Fruit fly (Drosophila melanogaster) whole organism, larva: ENCODE data around the gene RFeSP.

ENCODE experiments used
- noc ChIP-seq: fragments of 200-800 bp; sonication (Bioruptor generic); optimal IDR thresholded peaks from 3 replicates; lab custom pipeline; 2019; ENCODE audit warnings: missing biosample characterization, mild to moderate bottlenecking, missing genetic modification characterization, moderate library complexity

RFeSP gene

dm6 chr2L:1644378-1644777 lies 30.4 kb upstream of the RFeSP start:
- no peak for TF ChIP-seq noc (tag; lab: Kevin White, UChicago)

- peak; percentile 98 for TF ChIP-seq noc (tag; lab: Kevin White, UChicago)
Measured at dm6 chr2L:1643252-1643864, 29.4 kb upstream of the RFeSP start.

DNA sequence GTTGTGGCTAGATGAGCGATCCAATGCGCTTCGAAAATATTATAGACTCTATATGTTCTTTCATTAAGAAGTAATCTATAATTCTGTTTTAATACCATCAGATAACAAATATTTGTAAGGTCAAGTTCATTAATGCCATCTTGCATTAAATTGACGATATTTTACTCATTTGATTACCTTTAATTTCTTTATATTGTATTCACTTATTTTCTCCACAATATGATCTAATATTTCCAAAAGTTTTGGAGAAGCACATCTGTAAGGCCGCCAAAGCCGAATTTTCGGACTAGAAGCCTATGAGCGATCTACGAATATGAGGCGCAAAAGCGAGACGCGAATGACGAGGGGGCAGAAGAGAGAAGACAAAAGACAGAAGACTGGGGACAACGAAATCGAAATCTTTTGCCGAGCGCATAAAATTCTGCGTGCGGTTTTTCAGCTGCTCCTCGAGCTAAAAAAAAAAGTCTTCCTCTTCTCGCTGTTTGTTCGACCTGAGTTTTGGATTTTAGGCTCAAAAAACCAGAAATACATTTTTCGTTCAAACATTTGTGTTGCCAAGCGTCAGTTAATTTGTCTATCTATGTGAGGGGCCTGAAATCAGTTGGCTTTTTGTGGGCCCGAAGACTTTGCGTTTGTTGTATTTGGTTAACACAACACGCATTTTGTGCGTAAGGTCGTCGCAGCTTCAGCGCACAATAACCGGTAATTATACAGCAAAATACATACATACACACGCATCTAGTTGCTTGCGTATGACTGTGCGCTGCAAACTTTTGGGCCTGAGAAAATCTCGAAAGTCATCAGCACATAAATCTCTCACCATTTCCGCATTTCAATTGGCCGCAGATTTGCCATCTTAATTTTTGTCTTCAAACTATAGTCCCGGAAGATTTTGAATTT lies 24.9 kb upstream of the RFeSP start:
- TF ChIP-seq noc (tag; lab: Kevin White, UChicago) = peak; percentile 99

DNA sequence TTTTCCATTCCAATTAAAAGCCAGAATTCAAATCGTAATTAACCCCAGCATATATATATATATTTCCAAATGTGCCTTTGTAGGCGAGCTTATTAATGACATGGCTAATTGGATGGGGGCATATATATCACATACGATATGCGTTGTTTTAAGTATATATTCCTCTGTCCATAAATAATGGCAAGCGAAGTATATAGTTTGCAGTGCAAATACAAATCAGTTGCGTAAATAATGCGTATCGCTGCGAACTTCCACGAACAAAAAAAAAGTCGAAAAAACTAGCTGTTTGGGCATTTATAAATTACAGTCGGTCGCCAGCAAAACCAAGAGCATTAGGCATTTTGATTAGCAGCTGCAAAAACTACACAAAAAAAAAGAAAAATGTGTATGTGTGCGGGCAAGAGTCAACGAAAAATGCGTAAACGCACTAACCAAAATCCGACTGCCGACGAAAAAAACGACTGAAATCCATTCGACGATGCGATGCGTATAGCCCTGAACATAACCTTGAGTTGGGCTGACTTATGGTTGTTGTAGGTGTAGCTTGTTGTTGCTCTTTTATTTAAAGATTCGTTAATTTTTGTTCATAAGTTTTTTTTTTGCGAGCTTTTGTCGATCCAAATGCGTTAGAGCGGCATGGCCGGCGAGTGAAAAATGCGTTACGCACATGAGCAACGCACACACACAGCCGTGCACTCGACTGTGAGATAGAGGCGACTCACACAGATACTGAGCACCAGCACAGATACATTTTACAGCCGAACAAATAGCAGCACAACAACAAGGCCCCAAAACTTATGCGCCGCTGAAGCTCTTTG lies 24.1 kb upstream of the RFeSP start:
- peak; percentile 26 for TF ChIP-seq noc (tag; lab: Kevin White, UChicago)

- no peak for TF ChIP-seq noc (tag; lab: Kevin White, UChicago)
Measured at dm6 chr2L:1637265-1637664, 23.3 kb upstream of the RFeSP start.

dm6 chr2L:1636520-1636919 lies 22.6 kb upstream of the RFeSP start:
- no peak for TF ChIP-seq noc (tag; lab: Kevin White, UChicago)

DNA sequence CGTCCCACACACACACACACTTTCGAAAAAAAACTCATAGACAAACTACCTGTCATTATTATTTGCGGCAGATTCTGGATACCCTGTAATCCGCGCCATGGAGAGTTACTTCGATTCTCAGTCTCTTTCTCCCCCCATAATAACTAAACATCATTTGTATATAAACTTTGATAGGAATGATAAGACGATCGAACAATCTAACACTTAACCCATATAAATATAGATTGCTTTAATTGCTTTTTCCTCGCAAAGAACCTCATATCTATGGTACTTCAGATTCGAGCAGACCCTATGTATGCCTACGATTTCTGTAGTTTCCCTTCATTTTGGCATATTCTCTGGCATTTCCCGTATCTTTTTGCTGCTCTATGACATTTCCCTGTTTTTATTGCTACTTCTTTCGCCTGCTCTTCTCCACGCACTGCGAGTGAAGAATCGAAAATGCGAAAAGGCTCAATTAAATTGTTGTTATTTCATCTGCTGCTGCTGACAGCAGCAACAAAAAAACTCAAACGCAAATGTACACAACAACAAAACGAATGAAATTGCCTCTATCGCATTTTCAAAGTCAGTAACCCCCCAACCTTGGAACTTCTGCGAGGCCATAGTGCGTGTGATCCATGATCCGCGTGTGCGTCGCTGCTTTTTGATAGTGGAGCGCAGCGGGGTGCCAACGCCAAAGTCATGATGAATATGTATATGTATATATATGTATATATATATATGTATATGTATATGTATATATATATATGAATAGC lies 20.3 kb upstream of the RFeSP start:
- TF ChIP-seq noc (tag; lab: Kevin White, UChicago) = peak; percentile 96

- TF ChIP-seq noc (tag; lab: Kevin White, UChicago) = no peak
Measured at dm6 chr2L:1633397-1633796, 19.4 kb upstream of the RFeSP start.

- peak; percentile 88 for TF ChIP-seq noc (tag; lab: Kevin White, UChicago)
Measured at dm6 chr2L:1632730-1633172, 18.8 kb upstream of the RFeSP start.

- peak; percentile 69 for TF ChIP-seq noc (tag; lab: Kevin White, UChicago)
Measured at dm6 chr2L:1631441-1632313, 17.7 kb upstream of the RFeSP start.

- no peak for TF ChIP-seq noc (tag; lab: Kevin White, UChicago)
Measured at dm6 chr2L:1630576-1630975, 16.6 kb upstream of the RFeSP start.

DNA sequence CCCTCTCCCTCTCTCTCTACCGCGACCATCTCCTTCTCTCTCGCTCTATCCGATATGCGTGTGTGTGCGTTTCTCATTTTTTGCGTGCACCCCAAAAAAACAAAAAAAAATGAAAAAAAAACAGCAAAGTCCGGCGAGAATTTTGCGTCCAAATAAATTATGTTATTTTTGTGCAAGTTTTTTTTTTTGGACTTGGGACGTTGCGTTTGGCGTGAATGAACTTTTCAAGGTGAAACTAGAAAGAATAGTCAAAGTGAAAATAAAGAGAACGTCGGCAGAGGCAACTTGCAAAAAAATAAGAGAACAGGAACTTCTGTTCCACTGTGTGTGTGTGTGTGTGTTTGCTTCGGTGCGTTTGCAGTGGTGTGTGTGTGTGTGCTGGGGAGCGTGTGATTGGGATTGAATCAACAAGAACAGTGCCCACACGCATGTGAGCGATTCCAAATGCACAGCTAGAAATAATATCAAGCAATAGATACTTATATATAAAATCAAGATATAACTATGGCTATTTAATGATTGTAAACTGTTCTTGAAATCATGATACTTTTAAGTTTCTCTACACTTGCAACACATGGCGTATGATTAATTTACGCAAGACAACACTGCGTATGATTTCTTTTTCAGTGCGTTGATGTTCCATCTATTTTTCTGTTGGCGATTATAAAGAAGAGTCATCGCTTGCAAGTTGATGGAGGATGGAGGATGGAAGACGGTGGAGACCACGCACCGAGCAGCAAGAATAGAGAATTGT lies 15.4 kb upstream of the RFeSP start:
- TF ChIP-seq noc (tag; lab: Kevin White, UChicago) = peak; percentile 94

dm6 chr2L:1628502-1628864 lies 14.5 kb upstream of the RFeSP start:
- no peak for TF ChIP-seq noc (tag; lab: Kevin White, UChicago)
